Worm (Caenorhabditis elegans) whole organism, midembryonic: ENCODE measurements around the gene fbxa-47.

Experiments used
- T22C8.4 ChIP-seq: fragments of 200-800 bp; sonication (Bioruptor generic); IDR thresholded peaks from 2 replicates; pipeline ENCODE4 v1.3.6; 2022; ENCODE audit warnings: missing genetic modification characterization, missing compliant biosample characterization
- cog-1 ChIP-seq: sonication (generic microtip); optimal IDR thresholded peaks from 2 replicates; lab custom pipeline; 2016; ENCODE audit warnings: missing genetic modification characterization, missing compliant biosample characterization
- flt-1 ChIP-seq: fragments of 200-800 bp; sonication (Bioruptor generic); IDR thresholded peaks from 2 replicates; pipeline ENCODE4 v1.3.6; 2022; ENCODE audit warnings: missing genetic modification characterization, missing compliant biosample characterization
- klf-2 ChIP-seq: fragments of 200-800 bp; sonication (Bioruptor generic); conservative IDR thresholded peaks from 2 replicates; pipeline ENCODE4 v1.3.6; 2022; ENCODE audit warnings: missing genetic modification reagents, missing genetic modification characterization, missing compliant biosample characterization
- med-1 ChIP-seq: sonication (generic microtip); optimal IDR thresholded peaks from 2 replicates; lab custom pipeline; 2017; ENCODE audit warnings: missing genetic modification characterization, mild to moderate bottlenecking, missing compliant biosample characterization, antibody characterized with exemption, missing genetic modification reagents; ENCODE audit not compliant: insufficient read depth
- ref-1 ChIP-seq: fragments of 200-800 bp; sonication (Bioruptor generic); conservative IDR thresholded peaks from 2 replicates; pipeline ENCODE4 v1.3.6; 2022; ENCODE audit warnings: missing genetic modification reagents, missing genetic modification characterization, missing compliant biosample characterization
- tab-1 ChIP-seq: fragments of 200-800 bp; sonication (Bioruptor generic); IDR thresholded peaks from 2 replicates; pipeline ENCODE4 v1.3.6; 2022; ENCODE audit warnings: missing genetic modification characterization, missing compliant biosample characterization
- ztf-23 ChIP-seq: fragments of 200-800 bp; sonication (Bioruptor generic); IDR thresholded peaks from 2 replicates; pipeline ENCODE4 v1.3.6; 2022; ENCODE audit warnings: missing genetic modification reagents, missing genetic modification characterization, missing compliant biosample characterization
- ztf-29 ChIP-seq: fragments of 200-800 bp; sonication (Bioruptor generic); IDR thresholded peaks from 2 replicates; pipeline ENCODE4 v1.3.6; 2022; ENCODE audit warnings: missing genetic modification reagents, missing genetic modification characterization, missing compliant biosample characterization

DNA sequence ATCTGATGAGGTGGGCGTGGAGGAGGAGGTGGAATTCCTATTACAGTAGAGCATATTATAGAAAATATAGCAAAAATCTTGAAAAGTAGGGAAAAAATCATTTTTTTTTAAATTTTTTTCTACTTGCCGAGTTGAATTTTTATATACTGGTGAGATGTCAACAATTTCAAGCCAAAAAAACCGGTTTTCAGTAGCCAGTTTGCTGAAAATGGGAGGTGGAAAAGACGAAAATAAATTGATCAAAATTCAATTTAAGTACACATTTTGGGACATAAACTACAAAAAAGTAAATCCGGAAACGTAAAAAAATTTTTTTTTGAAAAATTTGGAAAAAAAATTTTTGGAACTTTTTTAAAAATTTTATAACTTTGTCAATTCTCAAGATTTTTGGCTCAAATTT is 47.2 kb upstream of the fbxa-47 start, which contains the start of gene Y54F10BM.23:
- TF ChIP-seq med-1 (GFP tag; lab: Kevin White, UChicago): no peak
- no peak for TF ChIP-seq cog-1 (tag; lab: Kevin White, UChicago)
- no peak for TF ChIP-seq tab-1
- TF ChIP-seq ref-1: no peak
- no peak for TF ChIP-seq flt-1 (GFP tag; lab: Robert Waterston, UW)
- no peak for TF ChIP-seq T22C8.4 (GFP tag; lab: Robert Waterston, UW)
- TF ChIP-seq ztf-29: no peak
- TF ChIP-seq klf-2 (GFP tag; lab: Robert Waterston, UW): no peak
- TF ChIP-seq ztf-23 (GFP tag; lab: Robert Waterston, UW): no peak
